Worm (Caenorhabditis elegans): ENCODE results near the gene ife-2.
A peak's percentile ranks its signal among the peaks of the same experiment; 100 is the strongest.

ife-2 gene

ce11 chrX:421407-421784 is 38.9 kb upstream of the ife-2 start, which contains the start of gene col-19:
TSS of gene col-19 (plus strand) at chrX:421707.
- TF ChIP-seq ztf-11 (tag; optimal IDR thresholded peaks at IDR 0.05): no peak
- TF ChIP-seq fkh-4 (tag; optimal IDR thresholded peaks at IDR 0.05; ENCODE audit: borderline replicate concordance): no peak
- no peak for TF ChIP-seq nhr-84 (tag; optimal IDR thresholded peaks at IDR 0.05)
- no peak for TF ChIP-seq ama-1 (optimal IDR thresholded peaks at IDR 0.05)
- no peak for TF ChIP-seq grh-1 (GFP tag; IDR thresholded peaks at IDR 0.05)

ce11 chrX:410073-410572 is 27.6 kb upstream of the ife-2 start:
- TF ChIP-seq sup-37 (GFP tag; optimal IDR thresholded peaks at IDR 0.05) (peak; percentile 66), blmp-1 (tag; optimal IDR thresholded peaks at IDR 0.05) (peak; percentile 39), C04F5.9 (tag; optimal IDR thresholded peaks at IDR 0.05) (peak; percentile 72), nhr-47 (tag; optimal IDR thresholded peaks at IDR 0.05) (peak; percentile 97), lir-3 (tag; optimal IDR thresholded peaks at IDR 0.05; ENCODE audit: poor library complexity) (peak; percentile 78), nhr-12 (tag; optimal IDR thresholded peaks at IDR 0.05) (no peak), dsc-1 (tag; optimal IDR thresholded peaks at IDR 0.05) (peak; percentile 96), lsy-2 (tag; optimal IDR thresholded peaks at IDR 0.05) (peak; percentile 73 to 82), lin-13 (GFP tag; optimal IDR thresholded peaks at IDR 0.05) (peak; percentile 33), nhr-19 (GFP tag; conservative IDR thresholded peaks at IDR 0.05) (peak; percentile 89), tlp-1 (tag; optimal IDR thresholded peaks at IDR 0.05) (no peak), hlh-4 (tag; optimal IDR thresholded peaks at IDR 0.05) (no peak), swsn-7 (tag; optimal IDR thresholded peaks at IDR 0.05) (peak; percentile 89), grh-1 (GFP tag; IDR thresholded peaks at IDR 0.05) (peak; percentile 64), egl-13 (tag; optimal IDR thresholded peaks at IDR 0.05) (peak; percentile 83), tbx-2 (tag; optimal IDR thresholded peaks at IDR 0.05) (peak; percentile 89), nhr-71 (tag; optimal IDR thresholded peaks at IDR 0.05) (peak; percentile 93), nhr-85 (tag) (peak; percentile 89), Y116A8C.19 (tag; optimal IDR thresholded peaks at IDR 0.05; ENCODE audit: borderline replicate concordance) (no peak), vab-15 (tag; optimal IDR thresholded peaks at IDR 0.05) (no peak), F16B12.6 (tag; optimal IDR thresholded peaks at IDR 0.05) (peak; percentile 21), pax-3 (tag; optimal IDR thresholded peaks at IDR 0.05) (peak; percentile 62), ces-1 (GFP tag; optimal IDR thresholded peaks at IDR 0.05) (no peak), sox-4 (tag; optimal IDR thresholded peaks at IDR 0.05) (peak; percentile 90), zag-1 (tag; optimal IDR thresholded peaks at IDR 0.05) (no peak), nhr-11 (tag; optimal IDR thresholded peaks at IDR 0.05) (peak; percentile 40), isw-1 (GFP tag; IDR thresholded peaks at IDR 0.05) (peak; percentile 53), nhr-76 (tag; optimal IDR thresholded peaks at IDR 0.05) (peak; percentile 23), ceh-90 (tag; optimal IDR thresholded peaks at IDR 0.05) (no peak), skn-1 (tag; optimal IDR thresholded peaks at IDR 0.05) (peak; percentile 70), unc-86 (tag; optimal IDR thresholded peaks at IDR 0.05) (peak; percentile 82), hpl-2 (GFP tag; optimal IDR thresholded peaks at IDR 0.05) (peak; percentile 84), hlh-17 (GFP tag; optimal IDR thresholded peaks at IDR 0.05; ENCODE audit: borderline replicate concordance) (no peak), dpl-1 (GFP tag; optimal IDR thresholded peaks at IDR 0.05) (peak in 2 of 3 experiments; percentile 53), alr-1 (tag; optimal IDR thresholded peaks at IDR 0.05; ENCODE audit: borderline replicate concordance) (no peak), C34B4.2 (tag; optimal IDR thresholded peaks at IDR 0.05) (no peak), fkh-8 (tag; optimal IDR thresholded peaks at IDR 0.05) (peak; percentile 87), aha-1 (tag; optimal IDR thresholded peaks at IDR 0.05) (no peak), nhr-90 (tag; optimal IDR thresholded peaks at IDR 0.05; ENCODE audit: poor library complexity) (peak; percentile 92), sptf-1 (tag; optimal IDR thresholded peaks at IDR 0.05) (no peak), pag-3 (tag; optimal IDR thresholded peaks at IDR 0.05; ENCODE audit: borderline replicate concordance, insufficient read depth) (peak; percentile 66), snpc-4 (tag; optimal IDR thresholded peaks at IDR 0.05) (peak; percentile 60), ama-1 (optimal IDR thresholded peaks at IDR 0.05) (no peak), elt-3 (tag; optimal IDR thresholded peaks at IDR 0.05) (peak in 3 of 6 experiments; percentile 20 to 79 (median 49)), snu-23 (GFP tag; optimal IDR thresholded peaks at IDR 0.05) (peak; percentile 98), ceh-82 (tag; optimal IDR thresholded peaks at IDR 0.05) (peak; percentile 77 to 92 (median 86)), lin-35 (GFP tag; optimal IDR thresholded peaks at IDR 0.05) (peak; percentile 64 to 82)
